Worm (Caenorhabditis elegans): ENCODE data around the gene K09E9.4.

K09E9.4 gene

DNA sequence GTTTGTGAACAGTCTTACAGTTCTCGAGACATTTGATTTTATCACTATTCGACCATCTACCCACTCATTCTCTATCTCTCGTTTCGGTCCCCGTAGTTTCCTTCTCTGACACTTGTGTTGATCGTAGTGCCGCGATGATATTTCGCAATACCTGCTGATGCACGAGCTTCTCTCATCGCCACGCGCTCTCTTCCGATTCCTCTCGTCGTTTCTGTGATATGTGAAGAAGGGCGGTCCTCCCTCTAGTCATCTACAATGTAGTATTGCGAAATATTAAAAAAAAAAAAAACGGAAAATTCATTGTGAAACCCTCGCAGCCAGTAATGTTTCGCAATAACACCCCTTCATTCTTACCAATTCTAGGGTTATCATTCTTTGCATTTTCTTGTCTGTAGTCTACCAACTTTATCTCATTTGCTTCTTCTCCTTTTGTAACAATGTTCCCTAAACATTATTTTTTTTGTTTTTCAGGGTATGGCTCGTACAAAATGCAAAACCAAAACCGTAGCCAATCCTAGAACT, 22.7 kb downstream of the K09E9.4 start, which contains the start of gene nipi-3 (continued):
- peak; percentile 94 for TF ChIP-seq snu-23 (GFP tag; optimal IDR thresholded peaks at IDR 0.05)
- TF ChIP-seq mef-2 (tag; optimal IDR thresholded peaks at IDR 0.05), result peak; percentile 62
- TF ChIP-seq ceh-88 (GFP tag; IDR thresholded peaks at IDR 0.05), result no peak; the same call in 1 of the 2 replicates
- no peak for TF ChIP-seq efl-3 (GFP tag; optimal IDR thresholded peaks at IDR 0.05)
- TF ChIP-seq ceh-90 (tag; optimal IDR thresholded peaks at IDR 0.05), result no peak
- peak; percentile 85 for TF ChIP-seq snpc-4 (tag; optimal IDR thresholded peaks at IDR 0.05)
- TF ChIP-seq ztf-4 (tag; optimal IDR thresholded peaks at IDR 0.05), result peak; percentile 80
- TF ChIP-seq nhr-12 (tag; optimal IDR thresholded peaks at IDR 0.05), result peak; percentile 84
- TF ChIP-seq C04F5.9 (tag; optimal IDR thresholded peaks at IDR 0.05), result no peak
- peak; percentile 68 for TF ChIP-seq dsc-1 (tag; optimal IDR thresholded peaks at IDR 0.05)
- TF ChIP-seq F16B12.6 (tag; optimal IDR thresholded peaks at IDR 0.05), result peak; percentile 22
- no peak for TF ChIP-seq nhr-84 (tag; optimal IDR thresholded peaks at IDR 0.05)
- peak; percentile 98 for TF ChIP-seq jun-1 (tag; optimal IDR thresholded peaks at IDR 0.05)

DNA sequence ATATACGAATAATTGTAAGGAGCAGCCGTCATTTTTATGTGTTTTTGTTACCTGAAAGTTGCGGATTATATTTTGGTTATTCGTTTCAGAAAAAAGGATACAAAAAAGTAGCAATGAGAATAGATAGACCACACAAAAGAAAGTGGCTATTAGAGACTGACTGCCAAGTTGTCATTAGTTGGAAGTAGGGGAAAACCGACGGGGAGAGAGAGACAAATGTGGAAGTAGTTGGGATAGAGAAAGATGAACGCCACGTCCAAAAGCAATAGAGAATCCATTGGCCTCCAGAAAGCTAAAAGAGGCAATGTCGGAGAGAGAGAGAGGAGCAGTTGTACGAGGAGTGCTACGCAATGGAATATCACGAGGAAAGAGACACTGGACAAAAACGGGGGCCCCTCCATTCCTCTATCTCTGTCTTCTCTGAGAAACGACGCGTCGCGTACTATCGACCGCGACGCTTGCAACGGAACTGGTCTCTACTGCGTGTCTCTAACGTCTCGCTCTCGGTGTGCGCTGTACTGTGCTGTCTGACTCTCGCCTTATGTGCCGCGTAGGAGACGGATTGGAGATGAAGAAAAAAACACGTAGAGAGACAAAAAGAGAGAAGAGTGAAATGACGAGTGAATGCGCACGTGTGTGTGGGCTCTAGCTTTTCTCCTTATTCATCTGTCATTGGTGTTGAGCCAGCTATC, 23.5 kb downstream of the K09E9.4 start, which contains the start of gene rab-14:
Gene rab-14, minus strand, starts transcription at position 51 of the 692 bp plus-strand sequence.
- TF ChIP-seq irx-1 (tag; optimal IDR thresholded peaks at IDR 0.05), result peak; percentile 10
- TF ChIP-seq blmp-1 (tag; optimal IDR thresholded peaks at IDR 0.05), result peak; percentile 68
- peak; percentile 68 for TF ChIP-seq C16A3.4 (tag; optimal IDR thresholded peaks at IDR 0.05)
- TF ChIP-seq fos-1 (tag; optimal IDR thresholded peaks at IDR 0.05), result peak; percentile 64
- TF ChIP-seq zag-1 (tag; optimal IDR thresholded peaks at IDR 0.05), result no peak
- peak; percentile 55; the same call in 1 of the 2 replicates for TF ChIP-seq grh-1 (GFP tag; IDR thresholded peaks at IDR 0.05)
- no peak for TF ChIP-seq nhr-28 (tag; optimal IDR thresholded peaks at IDR 0.05)
- TF ChIP-seq mef-2 (tag; optimal IDR thresholded peaks at IDR 0.05), result peak; percentile 7
- no peak for TF ChIP-seq tlp-1 (tag; optimal IDR thresholded peaks at IDR 0.05)
- no peak for TF ChIP-seq unc-30 (tag; optimal IDR thresholded peaks at IDR 0.05)
- TF ChIP-seq jun-1 (tag; optimal IDR thresholded peaks at IDR 0.05), result peak; percentile 63
- peak; percentile 53 for TF ChIP-seq isw-1 (GFP tag; IDR thresholded peaks at IDR 0.05)
- no peak for TF ChIP-seq nhr-11 (tag; optimal IDR thresholded peaks at IDR 0.05)
- TF ChIP-seq tbx-2 (tag; optimal IDR thresholded peaks at IDR 0.05), result peak; percentile 80
- no peak for TF ChIP-seq F16B12.6 (tag; optimal IDR thresholded peaks at IDR 0.05)
- TF ChIP-seq alr-1 (tag; optimal IDR thresholded peaks at IDR 0.05; ENCODE audit: borderline replicate concordance), result no peak
- TF ChIP-seq ceh-90 (tag; optimal IDR thresholded peaks at IDR 0.05), result no peak
- TF ChIP-seq hlh-4 (tag; optimal IDR thresholded peaks at IDR 0.05), result peak; percentile 13
- peak; percentile 48 to 69 for TF ChIP-seq lin-35 (GFP tag; optimal IDR thresholded peaks at IDR 0.05)
- peak; percentile 88 for TF ChIP-seq nhr-71 (tag; optimal IDR thresholded peaks at IDR 0.05)
- no peak for TF ChIP-seq fkh-4 (tag; optimal IDR thresholded peaks at IDR 0.05; ENCODE audit: borderline replicate concordance)
- TF ChIP-seq lin-15B (tag; optimal IDR thresholded peaks at IDR 0.05), result no peak
- TF ChIP-seq elt-2 (tag; optimal IDR thresholded peaks at IDR 0.05), result no peak
- no peak for TF ChIP-seq nhr-76 (tag; optimal IDR thresholded peaks at IDR 0.05)
- peak; percentile 58 for TF ChIP-seq dsc-1 (tag; optimal IDR thresholded peaks at IDR 0.05)
- no peak for TF ChIP-seq nhr-90 (tag; optimal IDR thresholded peaks at IDR 0.05; ENCODE audit: poor library complexity)
- TF ChIP-seq fkh-8 (tag; optimal IDR thresholded peaks at IDR 0.05), result peak; percentile 95
- no peak for TF ChIP-seq mab-9 (GFP tag; IDR thresholded peaks at IDR 0.05)
- peak; percentile 10 for TF ChIP-seq mep-1 (tag; optimal IDR thresholded peaks at IDR 0.05)
- TF ChIP-seq pqm-1 (tag; optimal IDR thresholded peaks at IDR 0.05), result no peak
- peak; percentile 27 for TF ChIP-seq ceh-8 (GFP tag; optimal IDR thresholded peaks at IDR 0.05)
- peak; percentile 93 for TF ChIP-seq unc-86 (tag; optimal IDR thresholded peaks at IDR 0.05)
- peak; percentile 81 for TF ChIP-seq fkh-10 (GFP tag; optimal IDR thresholded peaks at IDR 0.05)
- peak; percentile 80 for TF ChIP-seq swsn-7 (tag; optimal IDR thresholded peaks at IDR 0.05)
- TF ChIP-seq nhr-237 (tag; optimal IDR thresholded peaks at IDR 0.05), result peak; percentile 27
- TF ChIP-seq efl-3 (GFP tag; optimal IDR thresholded peaks at IDR 0.05), result no peak
- TF ChIP-seq nhr-20 (tag; optimal IDR thresholded peaks at IDR 0.05), result peak; percentile 70
- TF ChIP-seq C34B4.2 (tag; optimal IDR thresholded peaks at IDR 0.05), result no peak
- peak; percentile 28 for TF ChIP-seq lir-3 (tag; optimal IDR thresholded peaks at IDR 0.05; ENCODE audit: poor library complexity)
- TF ChIP-seq nhr-84 (tag; optimal IDR thresholded peaks at IDR 0.05), result no peak
- TF ChIP-seq ama-1 (optimal IDR thresholded peaks at IDR 0.05), result peak; percentile 12
- TF ChIP-seq dpl-1 (GFP tag; optimal IDR thresholded peaks at IDR 0.05), result peak; percentile 10 to 39 (median 37)
- TF ChIP-seq skn-1 (tag; optimal IDR thresholded peaks at IDR 0.05), result peak; percentile 56
- no peak for TF ChIP-seq hpl-2 (GFP tag; optimal IDR thresholded peaks at IDR 0.05)
